Worm (Caenorhabditis elegans): Measurements from ENCODE around the gene Y51H4A.935.

- TF ChIP-seq nhr-237 (tag; optimal IDR thresholded peaks at IDR 0.05) (no peak), skn-1 (tag; optimal IDR thresholded peaks at IDR 0.05) (no peak), egl-27 (tag; optimal IDR thresholded peaks at IDR 0.05) (no peak)
These were observed 13.0 kb downstream of the Y51H4A.935 start for ce11 chrIV:16494007-16494406.
